1 fruit fly cellular context compared by ENCODE assay signal in the genomic region with DNA sequence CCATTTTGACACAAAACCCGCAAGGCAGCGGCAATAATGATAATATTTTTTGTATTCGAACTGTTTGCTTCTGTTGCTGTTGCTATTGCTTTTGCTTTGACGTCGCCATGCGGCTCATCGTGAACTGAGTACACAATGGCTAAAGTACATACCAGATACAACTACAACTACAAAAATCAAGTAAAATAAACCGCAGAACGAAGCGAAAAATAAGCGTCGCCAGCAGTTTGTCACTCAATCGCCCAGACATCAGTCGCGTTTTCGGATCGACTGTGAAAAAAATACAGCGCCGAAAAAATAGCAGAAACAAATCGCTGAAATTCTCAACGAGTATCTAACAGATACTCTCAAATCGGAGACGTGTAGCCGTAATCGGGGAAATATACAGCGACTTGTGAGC.
TF ChIP-seq lines count a peak whose summit lies in the region.

No protein-coding gene starts in this region.

TF ChIP-seq in whole organism, embryonic, 481 proteins besides CTCF, POLR2A, EP300 and RAD21 (continued from another document and continues in another):
- TF ChIP-seq CG10543 (GFP tag; optimal IDR thresholded peaks at IDR 0.05; lab: Kevin White, UChicago) (peak; percentile 55), ato (GFP tag; IDR thresholded peaks at IDR 0.05; lab: Robert Waterston, UW; ENCODE audit: partially characterized antibody) (no peak), z (GFP tag; IDR thresholded peaks at IDR 0.05; lab: Robert Waterston, UW) (no peak), az2 (GFP tag; optimal IDR thresholded peaks at IDR 0.05; lab: Kevin White, UChicago) (no peak), CG4820 (GFP tag; optimal IDR thresholded peaks at IDR 0.05; lab: Kevin White, UChicago) (no peak), HHEX (GFP tag; optimal IDR thresholded peaks at IDR 0.05; lab: Kevin White, UChicago) (peak; percentile 53), fd102C (GFP tag; optimal IDR thresholded peaks at IDR 0.05; lab: Kevin White, UChicago) (no peak), CG10979 (tag; optimal IDR thresholded peaks at IDR 0.05; lab: Kevin White, UChicago) (no peak), Ravus (GFP tag; IDR thresholded peaks at IDR 0.05; lab: Robert Waterston, UW) (no peak; the same call in 1 of the 2 replicates), eve (GFP tag; optimal IDR thresholded peaks at IDR 0.05; lab: Kevin White, UChicago) (no peak), Dek (tag; optimal IDR thresholded peaks at IDR 0.05; lab: Kevin White, UChicago) (no peak), crol (GFP tag; IDR thresholded peaks at IDR 0.05; lab: Robert Waterston, UW) (no peak), repo (GFP tag; optimal IDR thresholded peaks at IDR 0.05; lab: Kevin White, UChicago) (no peak), ATbp (GFP tag; optimal IDR thresholded peaks at IDR 0.05; lab: Kevin White, UChicago) (peak; percentile 45), CG10321 (GFP tag; IDR thresholded peaks at IDR 0.05; lab: Robert Waterston, UW) (no peak), hkb (optimal IDR thresholded peaks at IDR 0.05; lab: Kevin White, UChicago) (no peak), hkb (GFP tag; IDR thresholded peaks at IDR 0.05; lab: Robert Waterston, UW) (peak; percentile 40; the same call in 1 of the 2 replicates), NC2α (GFP tag; optimal IDR thresholded peaks at IDR 0.05; lab: Kevin White, UChicago) (no peak), CG15269 (tag; optimal IDR thresholded peaks at IDR 0.05; lab: Kevin White, UChicago) (no peak), Hsf (GFP tag; optimal IDR thresholded peaks at IDR 0.05; lab: Kevin White, UChicago) (no peak), CG2875 (GFP tag; optimal IDR thresholded peaks at IDR 0.05; lab: Kevin White, UChicago) (no peak), disco-r (GFP tag; optimal IDR thresholded peaks at IDR 0.05; lab: Kevin White, UChicago) (no peak), CG18599 (GFP tag; optimal IDR thresholded peaks at IDR 0.05; lab: Kevin White, UChicago) (peak; percentile 32), gfzf (GFP tag; optimal IDR thresholded peaks at IDR 0.05; lab: Kevin White, UChicago) (no peak), jumu (GFP tag; optimal IDR thresholded peaks at IDR 0.05; lab: Kevin White, UChicago) (no peak), CG6254 (GFP tag; optimal IDR thresholded peaks at IDR 0.05; lab: Kevin White, UChicago) (no peak), CG43689 (GFP tag; IDR thresholded peaks at IDR 0.05; lab: Robert Waterston, UW) (no peak), dmrt11E (tag; optimal IDR thresholded peaks at IDR 0.05; lab: Kevin White, UChicago) (no peak), CG7556 (GFP tag; optimal IDR thresholded peaks at IDR 0.05; lab: Kevin White, UChicago) (no peak), CG15479 (GFP tag; optimal IDR thresholded peaks at IDR 0.05; lab: Kevin White, UChicago) (no peak), toy (GFP tag; IDR thresholded peaks at IDR 0.05; lab: Robert Waterston, UW) (no peak), CG6689 (GFP tag; IDR thresholded peaks at IDR 0.05; lab: Robert Waterston, UW) (no peak), CG15073 (GFP tag; optimal IDR thresholded peaks at IDR 0.05; lab: Kevin White, UChicago) (no peak), CrebB (tag; optimal IDR thresholded peaks at IDR 0.05; lab: Kevin White, UChicago) (no peak), phol (tag; optimal IDR thresholded peaks at IDR 0.05; lab: Kevin White, UChicago) (no peak), esg (GFP tag; conservative IDR thresholded peaks at IDR 0.05; lab: Robert Waterston, UW) (no peak), CG8765 (GFP tag; IDR thresholded peaks at IDR 0.05; lab: Robert Waterston, UW) (no peak), mirr (GFP tag; optimal IDR thresholded peaks at IDR 0.05; lab: Kevin White, UChicago) (peak; percentile 74), fd64A (GFP tag; optimal IDR thresholded peaks at IDR 0.05; lab: Kevin White, UChicago) (no peak), Hr39 (optimal IDR thresholded peaks at IDR 0.05; lab: Kevin White, UChicago) (no peak), CG11504 (tag; optimal IDR thresholded peaks at IDR 0.05; lab: Kevin White, UChicago) (no peak), gcm2 (GFP tag; optimal IDR thresholded peaks at IDR 0.05; lab: Kevin White, UChicago) (no peak), kay (GFP tag; optimal IDR thresholded peaks at IDR 0.05; lab: Kevin White, UChicago) (no peak), Lpt (GFP tag; optimal IDR thresholded peaks at IDR 0.05; lab: Kevin White, UChicago) (no peak), crp (GFP tag; optimal IDR thresholded peaks at IDR 0.05; lab: Kevin White, UChicago) (no peak), CG13296 (GFP tag; optimal IDR thresholded peaks at IDR 0.05; lab: Kevin White, UChicago) (peak; percentile 57), CG3065 (GFP tag; optimal IDR thresholded peaks at IDR 0.05; lab: Kevin White, UChicago) (no peak), CG2712 (tag; optimal IDR thresholded peaks at IDR 0.05; lab: Kevin White, UChicago) (no peak), CG31224 (GFP tag; IDR thresholded peaks at IDR 0.05; lab: Robert Waterston, UW) (no peak), sr (GFP tag; IDR thresholded peaks at IDR 0.05; lab: Robert Waterston, UW) (0 out of 3 replicates have a peak, but pooled peaks have one; percentile 32), CG8478 (optimal IDR thresholded peaks at IDR 0.05; lab: Kevin White, UChicago) (no peak), CG4617 (GFP tag; optimal IDR thresholded peaks at IDR 0.05; lab: Kevin White, UChicago; ENCODE audit: borderline replicate concordance) (no peak), chinmo (GFP tag; IDR thresholded peaks at IDR 0.05; lab: Robert Waterston, UW; ENCODE audit: partially characterized antibody) (0 out of 4 replicates have a peak, but pooled peaks have one; percentile 54), tna (GFP tag; IDR thresholded peaks at IDR 0.05; lab: Robert Waterston, UW; ENCODE audit: partially characterized antibody) (no peak), CG10147 (GFP tag; optimal IDR thresholded peaks at IDR 0.05; lab: Kevin White, UChicago) (no peak), row (GFP tag; IDR thresholded peaks at IDR 0.05; lab: Robert Waterston, UW) (no peak), ase (GFP tag; IDR thresholded peaks at IDR 0.05; lab: Robert Waterston, UW) (no peak), lov (optimal IDR thresholded peaks at IDR 0.05; lab: Kevin White, UChicago) (no peak), lov (GFP tag; IDR thresholded peaks at IDR 0.05; lab: Robert Waterston, UW) (no peak), CG32532 (GFP tag; IDR thresholded peaks at IDR 0.05; lab: Robert Waterston, UW) (no peak), sens (GFP tag; lab: Kevin White, UChicago) (no peak), CG11456 (GFP tag; IDR thresholded peaks at IDR 0.05; lab: Robert Waterston, UW) (no peak), Fer3 (tag; optimal IDR thresholded peaks at IDR 0.05; lab: Kevin White, UChicago) (peak; percentile 49), B-H2 (GFP tag; optimal IDR thresholded peaks at IDR 0.05; lab: Kevin White, UChicago) (peak; percentile 55), CG10209 (GFP tag; optimal IDR thresholded peaks at IDR 0.05; lab: Kevin White, UChicago) (peak; percentile 49), grau (tag; optimal IDR thresholded peaks at IDR 0.05; lab: Kevin White, UChicago) (no peak), wek (GFP tag; optimal IDR thresholded peaks at IDR 0.05; lab: Kevin White, UChicago) (peak; percentile 35), CG5953 (GFP tag; IDR thresholded peaks at IDR 0.05; lab: Robert Waterston, UW) (no peak), Rx (GFP tag; IDR thresholded peaks at IDR 0.05; lab: Robert Waterston, UW) (no peak), dm (GFP tag; optimal IDR thresholded peaks at IDR 0.05; lab: Kevin White, UChicago) (no peak), CG7786 (GFP tag; optimal IDR thresholded peaks at IDR 0.05; lab: Kevin White, UChicago) (no peak), zen2 (GFP tag; IDR thresholded peaks at IDR 0.05; lab: Robert Waterston, UW; ENCODE audit: partially characterized antibody) (no peak), sd (tag; optimal IDR thresholded peaks at IDR 0.05; lab: Kevin White, UChicago) (peak; percentile 37), CG4707 (GFP tag; optimal IDR thresholded peaks at IDR 0.05; lab: Kevin White, UChicago) (no peak), Med (GFP tag; lab: Kevin White, UChicago) (peak; percentile 91), CG1792 (GFP tag; optimal IDR thresholded peaks at IDR 0.05; lab: Kevin White, UChicago) (peak; percentile 11), Fer1 (GFP tag; optimal IDR thresholded peaks at IDR 0.05; lab: Kevin White, UChicago) (peak; percentile 44), Mes4 (GFP tag; optimal IDR thresholded peaks at IDR 0.05; lab: Kevin White, UChicago) (no peak), mam (GFP tag; optimal IDR thresholded peaks at IDR 0.05; lab: Kevin White, UChicago) (no peak), fd3F (GFP tag; optimal IDR thresholded peaks at IDR 0.05; lab: Kevin White, UChicago) (peak; percentile 35), trh (GFP tag; optimal IDR thresholded peaks at IDR 0.05; lab: Kevin White, UChicago) (no peak), Bgb (GFP tag; IDR thresholded peaks at IDR 0.05; lab: Robert Waterston, UW; ENCODE audit: partially characterized antibody) (no peak), CG11247 (GFP tag; IDR thresholded peaks at IDR 0.05; lab: Robert Waterston, UW) (peak; percentile 49; the same call in 1 of the 2 replicates), dpn (GFP tag; optimal IDR thresholded peaks at IDR 0.05; lab: Kevin White, UChicago) (peak in 1 of 2 experiments; percentile 6), Ets65A (GFP tag; lab: Kevin White, UChicago) (no peak), Ets97D (GFP tag; optimal IDR thresholded peaks at IDR 0.05; lab: Kevin White, UChicago) (no peak), Pdp1 (GFP tag; optimal IDR thresholded peaks at IDR 0.05; lab: Kevin White, UChicago) (no peak), ftz-f1 (GFP tag; optimal IDR thresholded peaks at IDR 0.05; lab: Kevin White, UChicago) (no peak), lmd (GFP tag; IDR thresholded peaks at IDR 0.05; lab: Robert Waterston, UW) (no peak), YL-1 (GFP tag; optimal IDR thresholded peaks at IDR 0.05; lab: Kevin White, UChicago) (no peak), CG16863 (GFP tag; optimal IDR thresholded peaks at IDR 0.05; lab: Kevin White, UChicago) (no peak), ken (GFP tag; IDR thresholded peaks at IDR 0.05; lab: Robert Waterston, UW) (no peak), Mad (GFP tag; optimal IDR thresholded peaks at IDR 0.05; lab: Kevin White, UChicago) (no peak), Lhr (GFP tag; optimal IDR thresholded peaks at IDR 0.05; lab: Kevin White, UChicago) (no peak), btn (GFP tag; optimal IDR thresholded peaks at IDR 0.05; lab: Kevin White, UChicago) (no peak), CG7745 (tag; optimal IDR thresholded peaks at IDR 0.05; lab: Kevin White, UChicago) (no peak), sim (GFP tag; IDR thresholded peaks at IDR 0.05; lab: Robert Waterston, UW) (0 out of 2 replicates have a peak, but pooled peaks have one; percentile 8), TFAM (GFP tag; optimal IDR thresholded peaks at IDR 0.05; lab: Kevin White, UChicago) (no peak), CG11723 (GFP tag; optimal IDR thresholded peaks at IDR 0.05; lab: Kevin White, UChicago) (no peak), her (GFP tag; optimal IDR thresholded peaks at IDR 0.05; lab: Kevin White, UChicago) (peak; percentile 7), Nf-YB (GFP tag; optimal IDR thresholded peaks at IDR 0.05; lab: Kevin White, UChicago) (no peak), crc (GFP tag; optimal IDR thresholded peaks at IDR 0.05; lab: Kevin White, UChicago) (no peak), tll (GFP tag; optimal IDR thresholded peaks at IDR 0.05; lab: Kevin White, UChicago) (no peak), pb (GFP tag; optimal IDR thresholded peaks at IDR 0.05; lab: Kevin White, UChicago) (no peak), GATAe (GFP tag; conservative IDR thresholded peaks at IDR 0.05; lab: Robert Waterston, UW) (no peak), CG4328 (GFP tag; optimal IDR thresholded peaks at IDR 0.05; lab: Kevin White, UChicago) (no peak), CG12769 (tag; optimal IDR thresholded peaks at IDR 0.05; lab: Kevin White, UChicago) (peak; percentile 43), BEAF-32 (GFP tag; optimal IDR thresholded peaks at IDR 0.05; lab: Kevin White, UChicago) (no peak), CG17612 (GFP tag; IDR thresholded peaks at IDR 0.05; lab: Robert Waterston, UW) (no peak), MESR4 (GFP tag; optimal IDR thresholded peaks at IDR 0.05; lab: Kevin White, UChicago) (no peak), CG18764 (GFP tag; optimal IDR thresholded peaks at IDR 0.05; lab: Kevin White, UChicago) (no peak), eyg (GFP tag; optimal IDR thresholded peaks at IDR 0.05; lab: Kevin White, UChicago) (peak; percentile 35), CG6791 (GFP tag; IDR thresholded peaks at IDR 0.05; lab: Robert Waterston, UW; ENCODE audit: partially characterized antibody) (no peak), bigmax (GFP tag; optimal IDR thresholded peaks at IDR 0.05; lab: Kevin White, UChicago) (no peak), CG8290 (GFP tag; optimal IDR thresholded peaks at IDR 0.05; lab: Kevin White, UChicago) (no peak), CG8290 (tag; optimal IDR thresholded peaks at IDR 0.05; lab: Kevin White, UChicago) (peak in 1 of 2 experiments; percentile 52), bab2 (GFP tag; optimal IDR thresholded peaks at IDR 0.05; lab: Kevin White, UChicago) (no peak), MBD-R2 (GFP tag; IDR thresholded peaks at IDR 0.05; lab: Robert Waterston, UW) (no peak), jing (GFP tag; optimal IDR thresholded peaks at IDR 0.05; lab: Kevin White, UChicago) (no peak), pnt (GFP tag; optimal IDR thresholded peaks at IDR 0.05; lab: Kevin White, UChicago) (no peak), nmo (GFP tag; optimal IDR thresholded peaks at IDR 0.05; lab: Kevin White, UChicago) (no peak), CG15011 (GFP tag; optimal IDR thresholded peaks at IDR 0.05; lab: Kevin White, UChicago) (peak; percentile 11), peb (GFP tag; IDR thresholded peaks at IDR 0.05; lab: Robert Waterston, UW) (no peak), pho (GFP tag; optimal IDR thresholded peaks at IDR 0.05; lab: Kevin White, UChicago) (peak; percentile 25), CG7357 (GFP tag; IDR thresholded peaks at IDR 0.05; lab: Robert Waterston, UW) (no peak), hbn (GFP tag; IDR thresholded peaks at IDR 0.05; lab: Robert Waterston, UW; ENCODE audit: partially characterized antibody) (no peak), NK7.1 (GFP tag; optimal IDR thresholded peaks at IDR 0.05; lab: Kevin White, UChicago) (no peak), chif (GFP tag; optimal IDR thresholded peaks at IDR 0.05; lab: Kevin White, UChicago) (no peak), CG6765 (GFP tag; optimal IDR thresholded peaks at IDR 0.05; lab: Kevin White, UChicago) (peak; percentile 5), lola (GFP tag; optimal IDR thresholded peaks at IDR 0.05; lab: Kevin White, UChicago) (no peak), CG17359 (tag; optimal IDR thresholded peaks at IDR 0.05; lab: Kevin White, UChicago) (no peak), croc (GFP tag; conservative IDR thresholded peaks at IDR 0.05; lab: Robert Waterston, UW) (no peak), schlank (tag; optimal IDR thresholded peaks at IDR 0.05; lab: Kevin White, UChicago) (peak; percentile 58)
